Worm (Caenorhabditis elegans) whole organism, early embryonic: Measurements from ENCODE around the gene F29F11.20.

Experiments used
- B0310.2 ChIP-seq: sonication (generic microtip); optimal IDR thresholded peaks from 2 replicates; lab custom pipeline; 2016; ENCODE audit warnings: mild to moderate bottlenecking, missing genetic modification characterization, missing compliant biosample characterization
- aly-1 ChIP-seq: sonication (generic microtip); optimal IDR thresholded peaks from 2 replicates; lab custom pipeline; 2016; ENCODE audit warnings: missing genetic modification characterization, missing compliant biosample characterization
- ama-1 ChIP-seq: fragments of 150-350 bp; optimal IDR thresholded peaks from 2 replicates; lab custom pipeline; 2014
- ceh-13 ChIP-seq: fragments of 200-800 bp; sonication (Bioruptor generic); optimal IDR thresholded peaks from 2 replicates; lab custom pipeline; 2018; ENCODE audit warnings: mild to moderate bottlenecking, missing genetic modification characterization, missing compliant biosample characterization
- ceh-36 ChIP-seq: sonication (generic microtip); optimal IDR thresholded peaks from 2 replicates; lab custom pipeline; 2016; ENCODE audit warnings: missing genetic modification characterization, inconsistent platforms, missing compliant biosample characterization
- ets-7 ChIP-seq: sonication (generic microtip); optimal IDR thresholded peaks from 2 replicates; lab custom pipeline; 2016; ENCODE audit warnings: missing genotype, missing genetic modification characterization, missing compliant biosample characterization
- flt-1 ChIP-seq: fragments of 200-800 bp; sonication (Bioruptor generic); IDR thresholded peaks from 2 replicates; pipeline ENCODE4 v1.3.6; 2022; ENCODE audit warnings: missing genetic modification characterization, missing compliant biosample characterization
- hmg-4 ChIP-seq: fragments of 200-800 bp; sonication (Bioruptor generic); optimal IDR thresholded peaks from 2 replicates; lab custom pipeline; 2018; ENCODE audit warnings: mild to moderate bottlenecking, missing genetic modification characterization, missing compliant biosample characterization
- hnd-1 ChIP-seq: sonication (generic microtip); optimal IDR thresholded peaks from 2 replicates; lab custom pipeline; 2016; ENCODE audit warnings: missing genetic modification characterization, missing compliant biosample characterization
- pes-1 ChIP-seq: fragments of 200-800 bp; sonication (Bioruptor generic); IDR thresholded peaks from 2 replicates; pipeline ENCODE4 v1.3.6; 2022; ENCODE audit warnings: missing genetic modification reagents, missing genetic modification characterization, missing compliant biosample characterization
- sea-1 ChIP-seq: fragments of 200-800 bp; sonication (Bioruptor generic); conservative IDR thresholded peaks from 2 replicates; pipeline ENCODE4 v1.3.6; 2022; ENCODE audit warnings: missing genetic modification characterization, missing compliant biosample characterization
- tbx-37 ChIP-seq: fragments of 200-800 bp; sonication (Bioruptor generic); conservative IDR thresholded peaks from 2 replicates; pipeline ENCODE4 v1.3.6; 2022; ENCODE audit warnings: missing genetic modification reagents, missing genetic modification characterization, missing compliant biosample characterization

DNA sequence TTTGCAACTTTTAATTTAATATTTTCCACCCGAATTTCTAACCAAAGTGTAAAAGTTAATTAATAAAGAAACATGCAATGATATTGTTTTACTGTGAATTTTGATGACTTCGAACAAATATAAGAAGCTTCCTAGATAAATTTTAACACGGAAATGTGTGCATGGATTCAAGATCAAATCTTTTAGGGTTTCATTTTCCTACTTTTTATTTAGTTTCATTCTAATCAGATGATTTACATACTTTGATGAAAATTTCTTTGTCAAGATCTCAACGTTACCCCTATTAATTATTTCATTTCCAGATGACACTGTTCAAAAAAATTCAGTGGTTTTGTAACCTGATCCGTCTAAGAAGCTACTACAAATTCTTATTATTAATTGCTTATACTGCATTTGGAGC, 20.4 kb upstream of the F29F11.20 start, which contains the start of gene twk-12:
- TF ChIP-seq pes-1 (GFP tag; lab: Robert Waterston, UW) (no peak), sea-1 (GFP tag; lab: Robert Waterston, UW) (no peak), flt-1 (GFP tag; lab: Robert Waterston, UW) (no peak), ama-1 (lab: Kevin White, UChicago) (no peak), B0310.2 (tag; lab: Kevin White, UChicago) (no peak), ceh-36 (tag; lab: Kevin White, UChicago) (no peak), ets-7 (tag; lab: Kevin White, UChicago) (no peak), ceh-13 (no peak), aly-1 (tag; lab: Kevin White, UChicago) (no peak), tbx-37 (GFP tag; lab: Robert Waterston, UW) (no peak), hmg-4 (GFP tag; lab: Kevin White, UChicago) (no peak), hnd-1 (tag; lab: Kevin White, UChicago) (no peak)
